Worm (Caenorhabditis elegans): ENCODE measurements around the gene cope-1.

- TF ChIP-seq elt-3 (tag; optimal IDR thresholded peaks at IDR 0.05) (no peak), ama-1 (optimal IDR thresholded peaks at IDR 0.05) (no peak), egl-27 (tag; optimal IDR thresholded peaks at IDR 0.05) (no peak), snpc-4 (tag; optimal IDR thresholded peaks at IDR 0.05) (no peak), aly-2 (tag; optimal IDR thresholded peaks at IDR 0.05) (no peak), sma-3 (GFP tag; optimal IDR thresholded peaks at IDR 0.05) (no peak), mab-5 (tag; optimal IDR thresholded peaks at IDR 0.05) (no peak), lin-39 (tag; optimal IDR thresholded peaks at IDR 0.05) (no peak)
Measured at ce11 chrIII:13404418-13404817, 21.6 kb upstream of the cope-1 start, which contains the start of gene ttr-52.

All from whole organism, L2 larva.